Worm (Caenorhabditis elegans): Measurements from ENCODE around the gene F49C12.6.

DNA sequence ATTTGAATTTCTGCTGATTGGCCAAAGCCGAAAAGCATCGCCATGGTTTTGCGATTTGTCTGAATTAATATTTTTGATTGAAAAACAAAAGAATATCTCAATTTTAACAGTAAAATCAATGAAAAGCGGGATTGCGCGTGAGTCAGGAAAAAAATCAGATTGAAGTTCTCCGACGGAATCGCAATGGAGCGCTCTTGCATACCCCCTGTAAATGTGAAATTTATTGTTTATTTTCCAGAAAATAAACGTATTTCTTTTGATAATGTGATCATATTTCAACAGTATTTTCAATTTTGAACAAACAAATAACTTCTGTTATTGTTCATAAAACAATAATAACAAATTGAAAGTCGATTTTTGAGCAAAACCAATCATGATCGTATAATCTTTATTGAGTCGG, 32.7 kb upstream of the F49C12.6 start, which contains the start of gene vps-26:
- TF ChIP-seq ref-1 (GFP tag; conservative IDR thresholded peaks at IDR 0.05) (no peak), cog-1 (tag; optimal IDR thresholded peaks at IDR 0.05) (no peak)
